Fruit fly (Drosophila melanogaster): ENCODE data around the gene Tudor-SN.

DNA sequence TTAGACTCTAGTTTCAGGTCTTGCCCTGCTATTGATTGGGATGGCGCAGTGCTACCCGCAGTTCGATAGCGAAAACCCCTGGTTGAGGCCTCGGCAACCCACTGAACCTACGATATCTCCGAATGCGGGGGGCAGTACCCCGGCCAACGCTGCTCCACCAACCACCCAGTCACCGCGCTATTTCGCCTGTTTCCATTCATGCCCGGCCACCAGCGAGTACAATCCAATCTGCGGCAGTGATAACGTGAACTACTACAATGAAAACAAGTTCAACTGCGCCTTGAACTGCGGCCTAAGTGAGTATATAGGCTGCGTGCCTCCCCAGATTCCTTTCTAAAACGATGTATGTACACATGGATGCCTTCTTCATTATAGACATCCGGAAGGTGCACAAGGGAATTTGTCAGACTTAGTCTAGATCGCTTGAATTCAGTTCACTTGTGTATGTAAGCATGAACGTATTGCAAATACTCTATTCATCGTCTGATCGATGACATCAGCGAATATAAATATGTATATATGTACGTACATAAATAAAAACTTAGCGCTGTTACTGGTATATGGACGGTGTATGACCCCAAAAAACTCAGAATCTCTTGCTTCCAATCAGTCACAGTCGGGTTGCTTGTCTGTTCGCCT is 46.6 kb downstream of the Tudor-SN start, which contains the start of gene CG13877:
- TF ChIP-seq pan (optimal IDR thresholded peaks at IDR 0.05) (no peak), psq (optimal IDR thresholded peaks at IDR 0.05) (no peak)

Data from whole organism.